Worm (Caenorhabditis elegans) whole organism, L4 larva: ENCODE data around the gene tkr-3.

Experiments used
- D1046.2 ChIP-seq: fragments of 200-800 bp; sonication (Bioruptor generic); IDR thresholded peaks from 2 replicates; pipeline ENCODE4 v1.3.6; 2022; ENCODE audit warnings: missing genetic modification characterization, missing compliant biosample characterization
- F37D6.2 ChIP-seq: sonication (generic microtip); optimal IDR thresholded peaks from 2 replicates; lab custom pipeline; 2016; ENCODE audit warnings: mild to moderate bottlenecking, missing genetic modification characterization, missing compliant biosample characterization
- F49E8.2 ChIP-seq: sonication (generic microtip); optimal IDR thresholded peaks from 2 replicates; lab custom pipeline; 2016; ENCODE audit warnings: missing compliant biosample characterization, mild to moderate bottlenecking, missing genetic modification characterization, borderline replicate concordance
- R02D3.7 ChIP-seq: fragments of 150-350 bp; sonication (generic microtip); optimal IDR thresholded peaks from 3 replicates; lab custom pipeline; 2014; ENCODE audit warnings: missing biosample characterization, missing genetic modification characterization
- Y105C5A.15 ChIP-seq: fragments of 200-800 bp; sonication (Bioruptor generic); IDR thresholded peaks from 2 replicates; pipeline ENCODE4 v1.3.6; 2022; ENCODE audit warnings: missing genetic modification characterization, missing compliant biosample characterization
- ZK337.2 ChIP-seq: fragments of 200-800 bp; sonication (Bioruptor generic); IDR thresholded peaks from 2 replicates; pipeline ENCODE4 v1.3.6; 2022; ENCODE audit warnings: missing genetic modification reagents, missing genetic modification characterization, missing compliant biosample characterization
- aha-1 ChIP-seq: fragments of 150-350 bp; peaks from one replicate; lab custom pipeline; 2014; ENCODE audit warnings: missing biosample characterization, missing genetic modification characterization
- aly-2 ChIP-seq: sonication (generic microtip); optimal IDR thresholded peaks from 2 replicates; lab custom pipeline; 2018; ENCODE audit warnings: missing biosample characterization, missing genetic modification characterization
- ama-1 ChIP-seq: fragments of 150-350 bp; optimal IDR thresholded peaks from 2 replicates; lab custom pipeline; 2014; ENCODE audit warnings: inconsistent platforms, mixed read lengths
- ceh-32 ChIP-seq: sonication (generic microtip); optimal IDR thresholded peaks from 2 replicates; lab custom pipeline; 2016; ENCODE audit warnings: mild to moderate bottlenecking, missing genetic modification characterization, missing compliant biosample characterization; ENCODE audit not compliant: poor library complexity
- ceh-44 ChIP-seq: fragments of 200-800 bp; sonication (Bioruptor generic); IDR thresholded peaks from 2 replicates; pipeline ENCODE4 v1.3.6; 2022; ENCODE audit warnings: missing genetic modification reagents, missing genetic modification characterization, missing compliant biosample characterization
- ces-1 ChIP-seq: fragments of 150-350 bp; sonication (generic microtip); optimal IDR thresholded peaks from 4 replicates; lab custom pipeline; 2014; ENCODE audit warnings: missing biosample characterization, missing genetic modification reagents, missing genetic modification characterization
- ctbp-1 ChIP-seq: fragments of 200-800 bp; sonication (Bioruptor generic); IDR thresholded peaks from 2 replicates; pipeline ENCODE4 v1.3.6; 2022; ENCODE audit warnings: missing genetic modification reagents, missing genetic modification characterization, missing compliant biosample characterization
- daf-16 ChIP-seq, 3 experiments: sonication (generic microtip); optimal IDR thresholded peaks; 2 replicates each; lab custom pipeline; 2016 to 2017; ENCODE audit warnings: missing genetic modification characterization in 3 of 3, missing genetic modification reagents in 3 of 3, mild to moderate bottlenecking in 2 of 3, missing compliant biosample characterization in 2 of 3, missing biosample characterization in 1 of 3, moderate library complexity in 1 of 3
- daf-19 ChIP-seq: fragments of 200-800 bp; sonication (Bioruptor generic); conservative IDR thresholded peaks from 2 replicates; pipeline ENCODE4 v1.3.6; 2022; ENCODE audit warnings: missing genetic modification characterization, missing compliant biosample characterization
- daf-8 ChIP-seq: fragments of 200-800 bp; sonication (Bioruptor generic); IDR thresholded peaks from 2 replicates; pipeline ENCODE4 v1.3.6; 2022; ENCODE audit warnings: missing genetic modification characterization, missing compliant biosample characterization
- duxl-1 ChIP-seq: sonication (generic microtip); optimal IDR thresholded peaks from 2 replicates; lab custom pipeline; 2016; ENCODE audit warnings: mild to moderate bottlenecking, missing genetic modification characterization, moderate library complexity, missing compliant biosample characterization; ENCODE audit not compliant: poor library complexity
- gei-8 ChIP-seq: fragments of 200-800 bp; sonication (Bioruptor generic); optimal IDR thresholded peaks from 2 replicates; lab custom pipeline; 2018; ENCODE audit warnings: mild to moderate bottlenecking, missing genetic modification characterization, missing compliant biosample characterization
- hif-1 ChIP-seq, 2 experiments: sonication (generic microtip); optimal IDR thresholded peaks; 2 replicates each; lab custom pipeline; 2016 to 2017; ENCODE audit warnings: missing compliant biosample characterization in 2 of 2, missing genetic modification characterization in 2 of 2, missing genetic modification reagents in 2 of 2, missing genotype in 2 of 2, mild to moderate bottlenecking in 1 of 2
- hlh-30 ChIP-seq: sonication (generic microtip); optimal IDR thresholded peaks from 2 replicates; lab custom pipeline; 2017; ENCODE audit warnings: antibody characterized with exemption, mild to moderate bottlenecking, missing genetic modification characterization, missing compliant biosample characterization; ENCODE audit not compliant: insufficient read depth
- hmg-1.1 ChIP-seq: fragments of 200-800 bp; sonication (Bioruptor generic); IDR thresholded peaks from 2 replicates; pipeline ENCODE4 v1.3.6; 2022; ENCODE audit warnings: missing genetic modification reagents, missing genetic modification characterization, missing compliant biosample characterization
- lin-15B ChIP-seq: fragments of 150-350 bp; sonication (generic microtip); optimal IDR thresholded peaks from 3 replicates; lab custom pipeline; 2014; ENCODE audit warnings: missing biosample characterization, missing genetic modification characterization
- lin-38 ChIP-seq: fragments of 200-800 bp; sonication (Bioruptor generic); IDR thresholded peaks from 2 replicates; pipeline ENCODE4 v1.3.6; 2022; ENCODE audit warnings: missing genetic modification reagents, missing genetic modification characterization, missing compliant biosample characterization
- lsy-2 ChIP-seq, 2 experiments: fragments of 150-350 bp in 1 of 2; sonication (generic microtip) in 1 of 2; optimal IDR thresholded peaks; 2 replicates each; lab custom pipeline; 2014 to 2017; ENCODE audit warnings: missing biosample characterization in 2 of 2, missing genetic modification characterization in 2 of 2
- madf-5 ChIP-seq, 2 experiments: fragments of 200-800 bp; sonication (Bioruptor generic); IDR thresholded peaks; 2 replicates each; pipeline ENCODE4 v1.3.6; 2022; ENCODE audit warnings: missing compliant biosample characterization in 2 of 2, missing genetic modification characterization in 2 of 2
- mdl-1 ChIP-seq, 2 experiments: fragments of 150-350 bp in 1 of 2; sonication (generic microtip) in 1 of 2; optimal IDR thresholded peaks; 2 replicates each; lab custom pipeline; 2014 to 2017; ENCODE audit warnings: missing biosample characterization in 2 of 2, missing genetic modification characterization in 2 of 2
- mep-1 ChIP-seq: fragments of 150-350 bp; sonication (generic microtip); optimal IDR thresholded peaks from 3 replicates; lab custom pipeline; 2014; ENCODE audit warnings: missing biosample characterization, missing genetic modification characterization
- nhr-10 ChIP-seq: fragments of 150-350 bp; optimal IDR thresholded peaks from 2 replicates; lab custom pipeline; 2014; ENCODE audit warnings: missing biosample characterization, missing genetic modification characterization
- nhr-11 ChIP-seq: fragments of 150-350 bp; optimal IDR thresholded peaks from 2 replicates; lab custom pipeline; 2014; ENCODE audit warnings: missing biosample characterization, missing genetic modification characterization
- nhr-111 ChIP-seq: fragments of 200-800 bp; sonication (Bioruptor generic); optimal IDR thresholded peaks from 2 replicates; lab custom pipeline; 2018; ENCODE audit warnings: mild to moderate bottlenecking, missing genetic modification characterization, missing compliant biosample characterization
- nhr-237 ChIP-seq: sonication (generic microtip); optimal IDR thresholded peaks from 2 replicates; lab custom pipeline; 2017; ENCODE audit warnings: missing biosample characterization, missing genetic modification characterization
- nhr-25 ChIP-seq: sonication (generic microtip); optimal IDR thresholded peaks from 2 replicates; lab custom pipeline; 2017; ENCODE audit warnings: missing genetic modification characterization, mild to moderate bottlenecking, missing compliant biosample characterization, antibody characterized with exemption, moderate library complexity, borderline replicate concordance; ENCODE audit not compliant: insufficient read depth
- nhr-6 ChIP-seq: fragments of 150-350 bp; optimal IDR thresholded peaks from 2 replicates; lab custom pipeline; 2014; ENCODE audit warnings: missing biosample characterization, missing genetic modification characterization
- pqm-1 ChIP-seq: sonication (generic microtip); optimal IDR thresholded peaks from 2 replicates; lab custom pipeline; 2017; ENCODE audit warnings: missing biosample characterization, missing genetic modification characterization
- rbr-2 ChIP-seq: sonication (generic microtip); optimal IDR thresholded peaks from 2 replicates; lab custom pipeline; 2016; ENCODE audit warnings: missing genotype, missing genetic modification characterization, missing compliant biosample characterization
- sdz-12 ChIP-seq: fragments of 200-800 bp; sonication (Bioruptor generic); optimal IDR thresholded peaks from 2 replicates; lab custom pipeline; 2018; ENCODE audit warnings: mild to moderate bottlenecking, missing genetic modification characterization, missing compliant biosample characterization
- set-16 ChIP-seq: fragments of 200-800 bp; sonication (Bioruptor generic); IDR thresholded peaks from 2 replicates; pipeline ENCODE4 v1.3.6; 2022; ENCODE audit warnings: missing genetic modification reagents, missing genetic modification characterization, missing compliant biosample characterization
- snpc-1.2 ChIP-seq: fragments of 200-800 bp; sonication (Bioruptor generic); IDR thresholded peaks from 2 replicates; pipeline ENCODE4 v1.3.6; 2022; ENCODE audit warnings: missing genetic modification reagents, missing genetic modification characterization, missing compliant biosample characterization
- snpc-4 ChIP-seq: fragments of 150-350 bp; optimal IDR thresholded peaks from 2 replicates; lab custom pipeline; 2014; ENCODE audit warnings: missing biosample characterization, missing genetic modification characterization
- spr-3 ChIP-seq: fragments of 200-800 bp; sonication (Bioruptor generic); optimal IDR thresholded peaks from 2 replicates; lab custom pipeline; 2018; ENCODE audit warnings: mild to moderate bottlenecking, missing genetic modification characterization, missing compliant biosample characterization
- tag-97 ChIP-seq: fragments of 200-800 bp; sonication (Bioruptor generic); IDR thresholded peaks from 2 replicates; pipeline ENCODE4 v1.3.6; 2022; ENCODE audit warnings: missing genetic modification characterization, missing compliant biosample characterization
- unc-130 ChIP-seq: sonication (generic microtip); optimal IDR thresholded peaks from 2 replicates; lab custom pipeline; 2016; ENCODE audit warnings: missing genetic modification reagents, missing genetic modification characterization, missing compliant biosample characterization
- unc-39 ChIP-seq: sonication (generic microtip); optimal IDR thresholded peaks from 2 replicates; lab custom pipeline; 2017; ENCODE audit warnings: missing biosample characterization, missing genetic modification characterization
- unc-62 ChIP-seq, 3 experiments: fragments of 150-350 bp in 1 of 3; sonication (generic microtip); optimal IDR thresholded peaks in 2 of 3; peaks in 1 of 3; 1 replicate in 1 of 3; 2 replicates in 2 of 3; lab custom pipeline; 2014 to 2017; ENCODE audit warnings: missing biosample characterization in 3 of 3, missing genetic modification characterization in 3 of 3, missing genetic modification reagents in 3 of 3, missing genotype in 1 of 3
- zfp-3 ChIP-seq: fragments of 200-800 bp; sonication (Bioruptor generic); conservative IDR thresholded peaks from 2 replicates; pipeline ENCODE4 v1.3.6; 2022; ENCODE audit warnings: missing genetic modification reagents, missing genetic modification characterization, missing compliant biosample characterization
- zip-2 ChIP-seq: fragments of 150-350 bp; optimal IDR thresholded peaks from 2 replicates; lab custom pipeline; 2014; ENCODE audit warnings: missing biosample characterization, missing genetic modification characterization
- ztf-7 ChIP-seq: fragments of 150-350 bp; optimal IDR thresholded peaks from 2 replicates; lab custom pipeline; 2014; ENCODE audit warnings: missing biosample characterization, missing genetic modification characterization

The tkr-3 gene

ce11 chrIV:5109943-5110342 is 12.0 kb downstream of the tkr-3 start:
- TF ChIP-seq tag-97: no peak
- no peak for TF ChIP-seq nhr-237 (tag; lab: Kevin White, UChicago)
- TF ChIP-seq unc-130: no peak
- no peak for TF ChIP-seq hlh-30 (tag; lab: Kevin White, UChicago)
- TF ChIP-seq zip-2 (tag; lab: Kevin White, UChicago): no peak
- no peak for TF ChIP-seq Y105C5A.15
- TF ChIP-seq ces-1 (GFP tag; lab: Kevin White, UChicago): no peak
- TF ChIP-seq lin-15B (tag; lab: Kevin White, UChicago): no peak
- no peak for TF ChIP-seq snpc-1.2 (GFP tag; lab: Robert Waterston, UW)
- TF ChIP-seq unc-39 (tag; lab: Kevin White, UChicago): no peak
- TF ChIP-seq gei-8: no peak
- TF ChIP-seq R02D3.7 (tag; lab: Kevin White, UChicago): no peak
- TF ChIP-seq nhr-10 (tag; lab: Kevin White, UChicago): no peak
- no peak for TF ChIP-seq D1046.2 (GFP tag; lab: Robert Waterston, UW)
- no peak for TF ChIP-seq ceh-32
- TF ChIP-seq pqm-1: no peak
- no peak for TF ChIP-seq nhr-25 (tag; lab: Kevin White, UChicago)
- TF ChIP-seq daf-16 (GFP tag; optimal IDR thresholded peaks at IDR 0.05; lab: Kevin White, UChicago): no peak
- TF ChIP-seq daf-16 (tag; optimal IDR thresholded peaks at IDR 0.05; lab: Kevin White, UChicago): no peak
- no peak for TF ChIP-seq nhr-11 (tag; lab: Kevin White, UChicago)

- TF ChIP-seq ama-1 (lab: Kevin White, UChicago) (no peak), madf-5 (GFP tag; IDR thresholded peaks at IDR 0.05; lab: Robert Waterston, UW) (no peak), duxl-1 (tag; lab: Kevin White, UChicago) (no peak), unc-39 (tag; lab: Kevin White, UChicago) (no peak), sdz-12 (GFP tag; lab: Kevin White, UChicago) (no peak), snpc-4 (no peak), daf-8 (GFP tag; lab: Robert Waterston, UW) (no peak), spr-3 (no peak), F49E8.2 (tag; lab: Kevin White, UChicago) (no peak), ztf-7 (tag; lab: Kevin White, UChicago) (no peak), zfp-3 (GFP tag; lab: Robert Waterston, UW) (no peak), ceh-44 (GFP tag; lab: Robert Waterston, UW) (no peak), nhr-111 (GFP tag; lab: Kevin White, UChicago) (no peak)
- TF ChIP-seq, all 104 proteins: peak for 0
These were observed 12.9 kb downstream of the tkr-3 start for ce11 chrIV:5108971-5109370.

ce11 chrIV:5103229-5103894 is 18.5 kb downstream of the tkr-3 start, which contains the start of gene C02B10.3:
Gene C02B10.3, minus strand, starts transcription at chrIV:5103279.
- TF ChIP-seq hmg-1.1 (GFP tag; lab: Robert Waterston, UW) (peak; percentile 49; the same call in 1 of the 2 replicates), mep-1 (tag; lab: Kevin White, UChicago) (peak; percentile 38), nhr-6 (tag; lab: Kevin White, UChicago) (no peak), nhr-11 (tag; lab: Kevin White, UChicago) (peak; percentile 19), R02D3.7 (tag; lab: Kevin White, UChicago) (no peak), hif-1 (tag; optimal IDR thresholded peaks at IDR 0.05; lab: Kevin White, UChicago) (no peak), F37D6.2 (no peak), lsy-2 (tag; optimal IDR thresholded peaks at IDR 0.05; lab: Kevin White, UChicago) (peak in 1 of 2 experiments; percentile 60), unc-62 (GFP tag; optimal IDR thresholded peaks at IDR 0.05 in 1 of 2; lab: Kevin White, UChicago) (peak in 1 of 2 experiments; percentile 81), unc-62 (tag; optimal IDR thresholded peaks at IDR 0.05; lab: Kevin White, UChicago) (no peak), mdl-1 (tag; optimal IDR thresholded peaks at IDR 0.05; lab: Kevin White, UChicago) (peak in 1 of 2 experiments; percentile 56), unc-130 (no peak), daf-19 (no peak), aly-2 (tag; lab: Kevin White, UChicago) (no peak), hlh-30 (tag; lab: Kevin White, UChicago) (no peak), ctbp-1 (peak; percentile 60; the same call in 1 of the 2 replicates), aha-1 (tag; lab: Kevin White, UChicago) (peak; percentile 86), rbr-2 (peak; percentile 66), set-16 (GFP tag; lab: Robert Waterston, UW) (no peak), ZK337.2 (GFP tag; lab: Robert Waterston, UW) (no peak), ceh-44 (GFP tag; lab: Robert Waterston, UW) (no peak), lin-38 (no peak)
